Fruit fly (Drosophila melanogaster) whole organism, prepupa: ENCODE data around the gene Ranbp16.

Source experiments
- CG32006 ChIP-seq: fragments of 200-800 bp; sonication (Bioruptor generic); optimal IDR thresholded peaks from 3 replicates; lab custom pipeline; 2017; ENCODE audit warnings: missing biosample characterization, mild to moderate bottlenecking, missing genetic modification characterization
- CG6276 ChIP-seq: fragments of 200-800 bp; sonication (Bioruptor generic); optimal IDR thresholded peaks from 2 replicates; lab custom pipeline; 2017; ENCODE audit warnings: missing biosample characterization, mild to moderate bottlenecking, missing genetic modification characterization
- CG6792 ChIP-seq: fragments of 200-800 bp; sonication (Bioruptor generic); optimal IDR thresholded peaks from 3 replicates; lab custom pipeline; 2016; ENCODE audit warnings: missing biosample characterization, missing genetic modification characterization
- CG7368 ChIP-seq: fragments of 200-800 bp; sonication (Bioruptor generic); optimal IDR thresholded peaks from 3 replicates; lab custom pipeline; 2016; ENCODE audit warnings: missing biosample characterization, missing genetic modification characterization
- Lpt ChIP-seq: fragments of 200-800 bp; sonication (Bioruptor generic); optimal IDR thresholded peaks from 3 replicates; lab custom pipeline; 2016; ENCODE audit warnings: missing biosample characterization, missing genetic modification characterization
- svp ChIP-seq: fragments of 200-800 bp; sonication (Bioruptor generic); peaks from one replicate; lab custom pipeline; 2016; ENCODE audit warnings: missing biosample characterization, missing genetic modification characterization

dm6 chrX:15909564-15910284, 23.9 kb downstream of the Ranbp16 start, which contains the start of gene CycD:
- no peak for TF ChIP-seq CG6276 (GFP tag; lab: Kevin White, UChicago)
- no peak for TF ChIP-seq CG32006 (GFP tag; lab: Kevin White, UChicago)
- no peak for TF ChIP-seq Lpt (GFP tag; lab: Kevin White, UChicago)
- no peak for TF ChIP-seq CG7368 (GFP tag; lab: Kevin White, UChicago)
- TF ChIP-seq svp (GFP tag; lab: Kevin White, UChicago) = no peak
- TF ChIP-seq CG6792 (GFP tag; lab: Kevin White, UChicago) = no peak
